Worm (Caenorhabditis elegans) whole organism, mixed stage, embryonic: ENCODE data around the gene F11D11.22.

ENCODE experiments used
- ces-1 ChIP-seq: fragments of 150-350 bp; optimal IDR thresholded peaks from 2 replicates; lab custom pipeline; 2014; ENCODE audit warnings: missing biosample characterization, missing genetic modification reagents, missing genetic modification characterization
- pha-4 ChIP-seq: fragments of 150-350 bp; optimal IDR thresholded peaks from 2 replicates; lab custom pipeline; 2018; ENCODE audit warnings: missing biosample characterization, missing genetic modification reagents, missing genetic modification characterization
- unc-39 ChIP-seq: fragments of 150-350 bp; optimal IDR thresholded peaks from 2 replicates; lab custom pipeline; 2014; ENCODE audit warnings: missing biosample characterization, missing genetic modification characterization
- unc-62 ChIP-seq: fragments of 150-350 bp; optimal IDR thresholded peaks from 2 replicates; lab custom pipeline; 2014; ENCODE audit warnings: missing biosample characterization, missing genetic modification reagents, missing genetic modification characterization

ce11 chrV:18737646-18738045, 24.5 kb upstream of the F11D11.22 start:
- TF ChIP-seq unc-39 (tag; lab: Kevin White, UChicago) (no peak), pha-4 (tag; lab: Kevin White, UChicago) (no peak), unc-62 (GFP tag; lab: Kevin White, UChicago) (no peak), ces-1 (GFP tag; lab: Kevin White, UChicago) (no peak)
